Worm (Caenorhabditis elegans) whole organism, mixed stage, embryonic: ENCODE measurements around the gene tctn-1.
A peak's percentile ranks its signal among the peaks of the same experiment; 100 is the strongest.

Experiments
- M03D4.4 ChIP-seq: sonication (generic microtip); optimal IDR thresholded peaks from 2 replicates; lab custom pipeline; 2017; ENCODE audit warnings: mild to moderate bottlenecking, missing genetic modification characterization, missing compliant biosample characterization
- ceh-39 ChIP-seq: fragments of 150-350 bp; optimal IDR thresholded peaks from 2 replicates; lab custom pipeline; 2014; ENCODE audit warnings: missing biosample characterization, missing genetic modification characterization
- ceh-43 ChIP-seq: fragments of 200-800 bp; sonication (Bioruptor generic); optimal IDR thresholded peaks from 2 replicates; lab custom pipeline; 2018; ENCODE audit warnings: mild to moderate bottlenecking, missing genetic modification characterization, moderate library complexity, missing compliant biosample characterization
- ces-1 ChIP-seq: fragments of 150-350 bp; optimal IDR thresholded peaks from 2 replicates; lab custom pipeline; 2014; ENCODE audit warnings: missing biosample characterization, missing genetic modification reagents, missing genetic modification characterization
- drap-1 ChIP-seq: fragments of 200-800 bp; sonication (Bioruptor generic); optimal IDR thresholded peaks from 3 replicates; lab custom pipeline; 2018; ENCODE audit warnings: mild to moderate bottlenecking, missing genetic modification characterization, missing compliant biosample characterization
- flh-1 ChIP-seq: fragments of 200-800 bp; sonication (Bioruptor generic); optimal IDR thresholded peaks from 2 replicates; lab custom pipeline; 2018; ENCODE audit warnings: mild to moderate bottlenecking, missing genetic modification characterization, moderate library complexity, missing compliant biosample characterization
- ham-2 ChIP-seq: fragments of 200-800 bp; sonication (Bioruptor generic); optimal IDR thresholded peaks from 2 replicates; lab custom pipeline; 2018; ENCODE audit warnings: mild to moderate bottlenecking, missing genetic modification characterization, missing compliant biosample characterization
- hlh-1 ChIP-seq: fragments of 150-350 bp; optimal IDR thresholded peaks from 2 replicates; lab custom pipeline; 2014; ENCODE audit warnings: missing biosample characterization, missing genetic modification reagents, missing genetic modification characterization
- lin-13 ChIP-seq: fragments of 150-350 bp; optimal IDR thresholded peaks from 2 replicates; lab custom pipeline; 2014; ENCODE audit warnings: missing biosample characterization, missing genetic modification characterization
- lin-32 ChIP-seq: fragments of 200-800 bp; sonication (Bioruptor generic); optimal IDR thresholded peaks from 2 replicates; lab custom pipeline; 2018; ENCODE audit warnings: mild to moderate bottlenecking, missing genetic modification characterization, missing compliant biosample characterization
- mab-5 ChIP-seq: fragments of 150-350 bp; optimal IDR thresholded peaks from 2 replicates; lab custom pipeline; 2014; ENCODE audit warnings: missing biosample characterization, missing genetic modification characterization
- mep-1 ChIP-seq: fragments of 150-350 bp; optimal IDR thresholded peaks from 2 replicates; lab custom pipeline; 2017; ENCODE audit warnings: missing biosample characterization, missing genetic modification reagents, missing genetic modification characterization, inconsistent platforms
- mls-2 ChIP-seq: sonication (generic microtip); optimal IDR thresholded peaks from 2 replicates; lab custom pipeline; 2016; ENCODE audit warnings: mild to moderate bottlenecking, missing genetic modification characterization, moderate library complexity, missing compliant biosample characterization
- nhr-12 ChIP-seq: fragments of 150-350 bp; optimal IDR thresholded peaks from 2 replicates; lab custom pipeline; 2014; ENCODE audit warnings: missing biosample characterization, missing genetic modification characterization
- nhr-2 ChIP-seq: fragments of 150-350 bp; optimal IDR thresholded peaks from 2 replicates; lab custom pipeline; 2014; ENCODE audit warnings: missing biosample characterization, missing genetic modification characterization
- nhr-237 ChIP-seq: fragments of 150-350 bp; optimal IDR thresholded peaks from 2 replicates; lab custom pipeline; 2014; ENCODE audit warnings: missing biosample characterization, missing genetic modification characterization
- nhr-28 ChIP-seq: fragments of 150-350 bp; optimal IDR thresholded peaks from 2 replicates; lab custom pipeline; 2014; ENCODE audit warnings: missing biosample characterization, missing genetic modification characterization
- nhr-76 ChIP-seq: sonication (generic microtip); optimal IDR thresholded peaks from 2 replicates; lab custom pipeline; 2017; ENCODE audit warnings: missing biosample characterization, missing genetic modification characterization
- pha-4 ChIP-seq: fragments of 150-350 bp; optimal IDR thresholded peaks from 2 replicates; lab custom pipeline; 2018; ENCODE audit warnings: missing biosample characterization, missing genetic modification reagents, missing genetic modification characterization
- sem-2 ChIP-seq: fragments of 200-800 bp; sonication (Bioruptor generic); optimal IDR thresholded peaks from 2 replicates; lab custom pipeline; 2018; ENCODE audit warnings: mild to moderate bottlenecking, missing genetic modification characterization, missing compliant biosample characterization
- snpc-4 ChIP-seq: fragments of 150-350 bp; optimal IDR thresholded peaks from 2 replicates; lab custom pipeline; 2014; ENCODE audit warnings: missing biosample characterization, missing genetic modification characterization
- sptf-1 ChIP-seq: sonication (generic microtip); optimal IDR thresholded peaks from 2 replicates; lab custom pipeline; 2017; ENCODE audit warnings: mild to moderate bottlenecking, missing genetic modification characterization, moderate library complexity, missing compliant biosample characterization
- unc-120 ChIP-seq: sonication (generic microtip); optimal IDR thresholded peaks from 2 replicates; lab custom pipeline; 2017; ENCODE audit warnings: missing genetic modification characterization, missing compliant biosample characterization; ENCODE audit not compliant: poor library complexity, severe bottlenecking
- unc-39 ChIP-seq: fragments of 150-350 bp; optimal IDR thresholded peaks from 2 replicates; lab custom pipeline; 2014; ENCODE audit warnings: missing biosample characterization, missing genetic modification characterization

tctn-1 gene

DNA sequence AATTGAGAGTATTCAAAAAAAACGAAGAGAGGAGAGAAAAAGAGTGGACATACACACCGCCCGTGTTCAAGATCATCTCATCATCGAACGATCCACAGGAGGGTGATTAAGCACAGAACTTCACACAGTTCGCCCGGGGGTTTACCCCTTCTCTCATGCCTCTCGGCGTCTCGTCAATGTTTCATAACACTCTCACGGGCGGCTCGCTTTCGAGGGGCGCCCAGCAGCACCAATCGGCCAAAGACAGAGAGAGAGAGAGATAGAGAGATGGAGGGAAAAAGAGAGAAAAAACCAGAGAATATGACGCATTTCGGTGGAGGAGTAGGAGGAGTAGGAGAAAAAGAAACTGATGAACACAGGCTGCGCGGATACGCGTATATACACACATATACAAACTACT is 42.5 kb downstream of the tctn-1 start:
- TF ChIP-seq lin-32 (no peak), lin-13 (no peak), mls-2 (tag; lab: Kevin White, UChicago) (peak; percentile 48), unc-39 (no peak), mab-5 (tag; lab: Kevin White, UChicago) (no peak), nhr-2 (tag; lab: Kevin White, UChicago) (no peak), nhr-28 (tag; lab: Kevin White, UChicago) (no peak), sptf-1 (tag; lab: Kevin White, UChicago) (peak; percentile 54), M03D4.4 (no peak), ham-2 (GFP tag; lab: Kevin White, UChicago) (peak; percentile 34), sem-2 (GFP tag; lab: Kevin White, UChicago) (no peak), mep-1 (tag; lab: Kevin White, UChicago) (no peak), ceh-43 (no peak), nhr-237 (no peak)

DNA sequence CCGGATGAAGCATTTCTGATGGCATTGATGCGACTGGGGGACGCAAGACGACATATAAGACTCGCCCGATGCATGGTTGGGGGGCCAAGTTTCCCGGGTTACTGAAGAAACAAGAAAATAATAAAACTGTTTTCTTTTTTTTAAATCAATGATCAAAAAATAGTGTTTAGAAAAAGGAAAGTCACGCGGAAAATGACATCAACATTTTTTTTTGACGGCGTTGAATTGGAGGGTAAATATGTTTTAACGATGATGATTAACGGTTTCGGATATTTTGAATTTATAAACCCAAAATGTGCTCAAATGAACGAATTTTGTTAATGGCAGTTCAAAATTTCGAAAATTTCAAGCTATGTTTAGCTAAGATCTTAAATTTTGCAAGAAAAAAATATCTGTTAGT is 43.7 kb downstream of the tctn-1 start, which contains the start of gene ogdh-1:
Gene ogdh-1, minus strand, starts transcription at position 101 of the 400 bp plus-strand sequence.
- TF ChIP-seq snpc-4 (tag; lab: Kevin White, UChicago) (no peak), hlh-1 (tag; lab: Kevin White, UChicago) (no peak), sptf-1 (tag; lab: Kevin White, UChicago) (no peak), nhr-12 (tag; lab: Kevin White, UChicago) (no peak), nhr-76 (tag; lab: Kevin White, UChicago) (no peak), ceh-39 (tag; lab: Kevin White, UChicago) (no peak), unc-120 (tag; lab: Kevin White, UChicago) (no peak), ces-1 (GFP tag; lab: Kevin White, UChicago) (no peak), pha-4 (no peak), unc-39 (no peak), mab-5 (tag; lab: Kevin White, UChicago) (no peak), flh-1 (no peak), mls-2 (tag; lab: Kevin White, UChicago) (no peak), drap-1 (no peak)
